Fruit fly (Drosophila melanogaster) ovary, adult (tissue): Measurements from ENCODE around the gene Paris.

Experiments
- CG17801 ChIP-seq: fragments of 200-800 bp; optimal IDR thresholded peaks from 2 replicates; lab custom pipeline; 2019; ENCODE audit warnings: missing biosample characterization, mild to moderate bottlenecking, missing genetic modification characterization, moderate library complexity; ENCODE audit not compliant: partially characterized antibody

Paris gene

dm6 chr2L:4454009-4454689 lies 9.3 kb upstream of the Paris start, which contains the start of the genes Secp43 and ND-B8:
Gene Secp43 (minus strand): TSS chr2L:4454453.
Gene ND-B8 (plus strand): TSS chr2L:4454626.
- no peak for TF ChIP-seq CG17801

- peak; percentile 26 for TF ChIP-seq CG17801
Measured at dm6 chr2L:4456539-4456994, 6.8 kb upstream of the Paris start, which contains the start of gene Gs1l. Gene Gs1l (minus strand): TSS chr2L:4456807.

- TF ChIP-seq CG17801: peak; percentile 61
Measured at dm6 chr2L:4458119-4459056, 5.0 kb upstream of the Paris start, which contains the start of gene RpL27A. Gene RpL27A (minus strand): TSS chr2L:4458364.

- TF ChIP-seq CG17801: no peak
Measured at dm6 chr2L:4459543-4459942, 3.9 kb upstream of the Paris start, which contains the start of the genes mRpL27 and CG15435. Gene mRpL27 (minus strand): TSS chr2L:4459638. Gene CG15435 (plus strand): TSS chr2L:4459729.

dm6 chr2L:4464946-4465345 lies 1.5 kb downstream of the Paris start, which contains the start of gene FIG4:
Gene FIG4 (plus strand): TSS chr2L:4465174.
- peak; percentile 12 for TF ChIP-seq CG17801

- no peak for TF ChIP-seq CG17801
Measured at dm6 chr2L:4475422-4475821, 12.0 kb downstream of the Paris start.

dm6 chr2L:4476672-4477273 lies 13.4 kb downstream of the Paris start, which contains the start of gene ine:
Gene ine (minus strand): TSS chr2L:4477022.
- TF ChIP-seq CG17801: no peak

- no peak for TF ChIP-seq CG17801
Measured at dm6 chr2L:4477978-4478377, 14.6 kb downstream of the Paris start.
